Fruit fly (Drosophila melanogaster) whole organism, embryonic: ENCODE results near the gene CG43230.
A peak's percentile ranks its signal among the peaks of the same experiment; 100 is the strongest.

Experiments
- ATbp ChIP-seq: fragments of 200-800 bp; sonication (Bioruptor generic); optimal IDR thresholded peaks from 2 replicates; lab custom pipeline; 2017; ENCODE audit warnings: missing biosample characterization, mild to moderate bottlenecking, missing genetic modification characterization, missing genetic modification reagents
- Asciz ChIP-seq: fragments of 200-800 bp; sonication (Bioruptor generic); optimal IDR thresholded peaks from 2 replicates; lab custom pipeline; 2017; ENCODE audit warnings: missing biosample characterization, mild to moderate bottlenecking, missing genetic modification characterization, missing genetic modification reagents
- Atf3 ChIP-seq: fragments of 200-800 bp; sonication (Bioruptor generic); optimal IDR thresholded peaks from 3 replicates; lab custom pipeline; 2016; ENCODE audit warnings: missing biosample characterization, missing genetic modification characterization
- Awh ChIP-seq: fragments of 200-800 bp; sonication (Bioruptor generic); IDR thresholded peaks from 2 replicates; pipeline ENCODE4, ENCODE4 v1.3.6; 2022; ENCODE audit warnings: missing biosample characterization, missing genetic modification characterization
- B-H2 ChIP-seq: fragments of 200-800 bp; sonication (Bioruptor generic); optimal IDR thresholded peaks from 2 replicates; lab custom pipeline; 2018; ENCODE audit warnings: missing biosample characterization, mild to moderate bottlenecking, missing genetic modification characterization
- CG10979 ChIP-seq: fragments of 200-800 bp; sonication (Bioruptor generic); optimal IDR thresholded peaks from 2 replicates; lab custom pipeline; 2018; ENCODE audit warnings: missing biosample characterization, mild to moderate bottlenecking, missing genetic modification characterization, moderate library complexity
- CG11695 ChIP-seq: fragments of 200-800 bp; sonication (Bioruptor generic); IDR thresholded peaks from 3 replicates; pipeline ENCODE4 v1.3.6; 2022; ENCODE audit warnings: missing biosample characterization, missing genetic modification characterization
- CG12942 ChIP-seq: fragments of 200-800 bp; sonication (Bioruptor generic); optimal IDR thresholded peaks from 3 replicates; lab custom pipeline; 2016; ENCODE audit warnings: missing biosample characterization, missing genetic modification characterization
- CG2120 ChIP-seq: fragments of 200-800 bp; sonication (Bioruptor generic); optimal IDR thresholded peaks from 3 replicates; lab custom pipeline; 2016; ENCODE audit warnings: missing biosample characterization, missing genetic modification characterization
- CG31365 ChIP-seq: fragments of 200-800 bp; sonication (Bioruptor generic); optimal IDR thresholded peaks from 2 replicates; lab custom pipeline; 2018; ENCODE audit warnings: missing biosample characterization, mild to moderate bottlenecking, missing genetic modification characterization
- CG34422 ChIP-seq: fragments of 200-800 bp; sonication (Bioruptor generic); IDR thresholded peaks from 3 replicates; pipeline ENCODE4 v1.3.6; 2022; ENCODE audit warnings: missing biosample characterization, missing genetic modification characterization
- CG5953 ChIP-seq: fragments of 200-800 bp; sonication (Bioruptor generic); IDR thresholded peaks from 2 replicates; pipeline ENCODE4 v1.3.6; 2022; ENCODE audit warnings: missing biosample characterization, missing genetic modification characterization
- CG6175 ChIP-seq: fragments of 200-800 bp; sonication (Bioruptor generic); IDR thresholded peaks from 3 replicates; pipeline ENCODE4 v1.3.6; 2022; ENCODE audit warnings: missing biosample characterization, missing genetic modification characterization
- CG6683 ChIP-seq: fragments of 200-800 bp; sonication (Bioruptor generic); optimal IDR thresholded peaks from 2 replicates; lab custom pipeline; 2017; ENCODE audit warnings: missing biosample characterization, mild to moderate bottlenecking, missing genetic modification characterization, missing genetic modification reagents
- CG7357 ChIP-seq: fragments of 200-800 bp; sonication (Bioruptor generic); IDR thresholded peaks from 3 replicates; pipeline ENCODE4 v1.3.6; 2022; ENCODE audit warnings: missing biosample characterization, missing genetic modification characterization
- CG7786 ChIP-seq: fragments of 200-800 bp; sonication (Bioruptor generic); optimal IDR thresholded peaks from 2 replicates; lab custom pipeline; 2016; ENCODE audit warnings: missing biosample characterization, missing genetic modification characterization
- CG7928 ChIP-seq: fragments of 200-800 bp; sonication (Bioruptor generic); optimal IDR thresholded peaks from 2 replicates; lab custom pipeline; 2017; ENCODE audit warnings: missing biosample characterization, mild to moderate bottlenecking, missing genetic modification characterization
- CHES-1-like ChIP-seq: fragments of 200-800 bp; sonication (Bioruptor generic); optimal IDR thresholded peaks from 2 replicates; lab custom pipeline; 2016; ENCODE audit warnings: missing biosample characterization, missing genetic modification characterization
- Dll ChIP-seq: fragments of 200-800 bp; sonication (Bioruptor generic); IDR thresholded peaks from 4 replicates; pipeline ENCODE4 v1.3.6; 2022; ENCODE audit warnings: missing biosample characterization, missing genetic modification characterization; ENCODE audit not compliant: partially characterized antibody
- Ets97D ChIP-seq: fragments of 200-800 bp; sonication (Bioruptor generic); optimal IDR thresholded peaks from 3 replicates; lab custom pipeline; 2016; ENCODE audit warnings: missing biosample characterization, missing genetic modification characterization
- Fer3 ChIP-seq: fragments of 200-800 bp; sonication (Bioruptor generic); optimal IDR thresholded peaks from 2 replicates; lab custom pipeline; 2018; ENCODE audit warnings: missing biosample characterization, mild to moderate bottlenecking, missing genetic modification characterization, moderate library complexity
- Lim3 ChIP-seq: fragments of 200-800 bp; sonication (Bioruptor generic); IDR thresholded peaks from 2 replicates; pipeline ENCODE4 v1.3.6; 2022; ENCODE audit warnings: missing biosample characterization, missing genetic modification characterization
- MTF-1 ChIP-seq: fragments of 200-800 bp; sonication (Bioruptor generic); optimal IDR thresholded peaks from 2 replicates; lab custom pipeline; 2018; ENCODE audit warnings: missing biosample characterization, mild to moderate bottlenecking, missing genetic modification characterization, borderline replicate concordance
- Mrtf ChIP-seq: fragments of 200-800 bp; sonication (Bioruptor generic); IDR thresholded peaks from 3 replicates; pipeline ENCODE4 v1.3.6; 2022; ENCODE audit warnings: missing biosample characterization, missing genetic modification characterization
- Scr ChIP-seq: fragments of 200-800 bp; sonication (Bioruptor generic); IDR thresholded peaks from 2 replicates; pipeline ENCODE4 v1.3.6; 2022; ENCODE audit warnings: missing biosample characterization, missing genetic modification characterization; ENCODE audit not compliant: partially characterized antibody
- Spps ChIP-seq: fragments of 200-800 bp; sonication (Bioruptor generic); optimal IDR thresholded peaks from 2 replicates; lab custom pipeline; 2018; ENCODE audit warnings: missing biosample characterization, mild to moderate bottlenecking, missing genetic modification characterization
- Usf ChIP-seq: fragments of 200-800 bp; sonication (Bioruptor generic); optimal IDR thresholded peaks from 2 replicates; lab custom pipeline; 2017; ENCODE audit warnings: missing genotype, missing biosample characterization, missing genetic modification characterization
- bbx ChIP-seq: fragments of 200-800 bp; sonication (Bioruptor generic); IDR thresholded peaks from 2 replicates; pipeline ENCODE4 v1.3.6; 2022; ENCODE audit warnings: missing biosample characterization, missing genetic modification characterization; ENCODE audit not compliant: partially characterized antibody
- cg ChIP-seq: fragments of 200-800 bp; sonication (Bioruptor generic); optimal IDR thresholded peaks from 3 replicates; lab custom pipeline; 2019; ENCODE audit warnings: missing biosample characterization, mild to moderate bottlenecking, missing genetic modification characterization, moderate library complexity
- chn ChIP-seq: fragments of 200-800 bp; sonication (Bioruptor generic); optimal IDR thresholded peaks from 2 replicates; lab custom pipeline; 2016; ENCODE audit warnings: missing biosample characterization, missing genetic modification characterization
- corto ChIP-seq: fragments of 200-800 bp; sonication (Bioruptor generic); optimal IDR thresholded peaks from 2 replicates; lab custom pipeline; 2016; ENCODE audit warnings: missing biosample characterization, mild to moderate bottlenecking, missing genetic modification characterization, moderate library complexity
- ftz-f1 ChIP-seq: fragments of 200-800 bp; sonication (Bioruptor generic); optimal IDR thresholded peaks from 2 replicates; lab custom pipeline; 2016; ENCODE audit warnings: missing biosample characterization, missing genetic modification characterization
- gsb ChIP-seq: fragments of 200-800 bp; sonication (Bioruptor generic); IDR thresholded peaks from 2 replicates; pipeline ENCODE4 v1.3.6; 2022; ENCODE audit warnings: missing biosample characterization, missing genetic modification characterization
- hbn ChIP-seq: fragments of 200-800 bp; sonication (Bioruptor generic); IDR thresholded peaks from 2 replicates; pipeline ENCODE4 v1.3.6; 2022; ENCODE audit warnings: missing biosample characterization, missing genetic modification characterization; ENCODE audit not compliant: partially characterized antibody
- inv ChIP-seq: fragments of 200-800 bp; sonication (Bioruptor generic); IDR thresholded peaks from 2 replicates; pipeline ENCODE4 v1.3.6; 2022; ENCODE audit warnings: missing biosample characterization, missing genetic modification characterization; ENCODE audit not compliant: partially characterized antibody
- ken ChIP-seq: fragments of 200-800 bp; sonication (Bioruptor generic); IDR thresholded peaks from 3 replicates; pipeline ENCODE4 v1.3.6; 2022; ENCODE audit warnings: missing biosample characterization, missing genetic modification characterization
- kni ChIP-seq: fragments of 200-800 bp; sonication (Bioruptor generic); optimal IDR thresholded peaks from 3 replicates; lab custom pipeline; 2017; ENCODE audit warnings: mild to moderate bottlenecking, missing biosample characterization, missing genetic modification reagents, missing genetic modification characterization
- onecut ChIP-seq: fragments of 200-800 bp; sonication (Bioruptor generic); IDR thresholded peaks from 2 replicates; pipeline ENCODE4 v1.3.6; 2022; ENCODE audit warnings: missing biosample characterization, missing genetic modification characterization
- repo ChIP-seq: fragments of 200-800 bp; sonication (Bioruptor generic); optimal IDR thresholded peaks from 2 replicates; lab custom pipeline; 2016; ENCODE audit warnings: missing biosample characterization, missing genetic modification characterization
- rib ChIP-seq: fragments of 200-800 bp; sonication (Bioruptor generic); IDR thresholded peaks from 2 replicates; pipeline ENCODE4 v1.3.6; 2022; ENCODE audit warnings: missing biosample characterization, missing genetic modification characterization
- slou ChIP-seq: fragments of 200-800 bp; sonication (Bioruptor generic); optimal IDR thresholded peaks from 3 replicates; lab custom pipeline; 2016; ENCODE audit warnings: missing biosample characterization, missing genetic modification characterization
- so ChIP-seq: fragments of 200-800 bp; sonication (Bioruptor generic); IDR thresholded peaks from 3 replicates; pipeline ENCODE4 v1.3.6; 2022; ENCODE audit warnings: missing biosample characterization, missing genetic modification characterization
- stc ChIP-seq: fragments of 200-800 bp; sonication (Bioruptor generic); IDR thresholded peaks from 2 replicates; pipeline ENCODE4 v1.3.6; 2022; ENCODE audit warnings: missing biosample characterization, missing genetic modification characterization
- tna ChIP-seq: fragments of 200-800 bp; sonication (Bioruptor generic); IDR thresholded peaks from 2 replicates; pipeline ENCODE4 v1.3.6; 2022; ENCODE audit warnings: missing biosample characterization, missing genetic modification characterization; ENCODE audit not compliant: partially characterized antibody
- unc-4 ChIP-seq: fragments of 200-800 bp; sonication (Bioruptor generic); IDR thresholded peaks from 2 replicates; pipeline ENCODE4 v1.3.6; 2022; ENCODE audit warnings: missing biosample characterization, missing genetic modification characterization; ENCODE audit not compliant: partially characterized antibody
- z ChIP-seq: fragments of 200-800 bp; sonication (Bioruptor generic); IDR thresholded peaks from 3 replicates; pipeline ENCODE4 v1.3.6; 2022; ENCODE audit warnings: missing biosample characterization, missing genetic modification characterization
- zen2 ChIP-seq: fragments of 200-800 bp; sonication (Bioruptor generic); IDR thresholded peaks from 3 replicates; pipeline ENCODE4 v1.3.6; 2022; ENCODE audit warnings: missing biosample characterization, missing genetic modification characterization; ENCODE audit not compliant: partially characterized antibody
- zf30C ChIP-seq: fragments of 200-800 bp; sonication (Bioruptor generic); optimal IDR thresholded peaks from 3 replicates; lab custom pipeline; 2018; ENCODE audit warnings: missing biosample characterization, mild to moderate bottlenecking, missing genetic modification characterization
- zfh1 ChIP-seq: fragments of 200-800 bp; sonication (Bioruptor generic); IDR thresholded peaks from 3 replicates; pipeline ENCODE4 v1.3.6; 2022; ENCODE audit warnings: missing biosample characterization, missing genetic modification characterization

The CG43230 gene

DNA sequence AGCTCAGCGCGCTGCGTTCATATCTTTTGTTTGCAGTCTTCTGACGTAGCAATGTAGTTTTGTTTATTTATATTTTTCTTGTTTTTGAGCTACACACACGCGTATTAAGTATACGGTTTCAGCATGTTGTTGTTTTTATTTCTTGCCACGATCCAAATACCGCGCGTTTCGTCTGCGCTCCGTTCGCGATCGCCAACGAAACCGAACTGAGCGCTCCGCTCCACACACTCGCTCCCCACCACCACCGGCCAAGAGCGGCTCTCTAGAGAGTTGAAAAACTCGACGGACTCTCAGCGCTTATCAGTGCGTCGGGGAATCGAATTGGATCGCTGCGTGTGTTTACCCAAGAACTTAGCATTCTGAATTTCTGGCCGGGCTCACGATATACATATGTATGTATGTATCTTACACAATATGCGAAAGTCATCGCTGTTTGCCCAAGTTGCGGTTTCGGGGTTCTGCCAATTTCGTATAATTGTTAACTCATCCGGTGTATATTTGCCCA, 49.5 kb downstream of the CG43230 start, which contains the start of gene yuri (continued):
- TF ChIP-seq Lim3 (GFP tag; lab: Robert Waterston, UW) (no peak), inv (GFP tag; lab: Robert Waterston, UW) (0 out of 2 replicates have a peak, but pooled peaks have one; percentile 22), CG10979 (tag; lab: Kevin White, UChicago) (peak; percentile 26), cg (GFP tag; lab: Kevin White, UChicago) (peak; percentile 61), CG11695 (peak; percentile 35; the same call in 1 of the 3 replicates), bbx (GFP tag; lab: Robert Waterston, UW) (peak; percentile 72), CG5953 (GFP tag; lab: Robert Waterston, UW) (0 out of 2 replicates have a peak, but pooled peaks have one; percentile 40), Spps (tag; lab: Kevin White, UChicago) (peak; percentile 14), gsb (no peak), CG6175 (GFP tag; lab: Robert Waterston, UW) (peak; percentile 27; the same call in 1 of the 3 replicates), CG31365 (peak; percentile 51), stc (peak; percentile 31; the same call in 1 of the 2 replicates), Fer3 (tag; lab: Kevin White, UChicago) (no peak), ATbp (peak; percentile 45), CG34422 (peak; percentile 73; the same call in 1 of the 3 replicates), CHES-1-like (GFP tag; lab: Kevin White, UChicago) (peak; percentile 37), Usf (GFP tag; lab: Kevin White, UChicago) (no peak), CG2120 (GFP tag; lab: Kevin White, UChicago) (peak; percentile 19), zen2 (GFP tag; lab: Robert Waterston, UW) (0 out of 3 replicates have a peak, but pooled peaks have one; percentile 70), z (GFP tag; lab: Robert Waterston, UW) (peak; percentile 39; the same call in 1 of the 3 replicates), Scr (GFP tag; lab: Robert Waterston, UW) (peak; percentile 36; the same call in 1 of the 2 replicates), rib (GFP tag; lab: Robert Waterston, UW) (peak; percentile 67), Ets97D (GFP tag; lab: Kevin White, UChicago) (peak; percentile 11), CG7786 (GFP tag; lab: Kevin White, UChicago) (peak; percentile 16), corto (no peak), slou (GFP tag; lab: Kevin White, UChicago) (no peak), CG7357 (no peak), zf30C (peak; percentile 10), ftz-f1 (peak; percentile 62), kni (GFP tag; lab: Kevin White, UChicago) (peak; percentile 79), tna (GFP tag; lab: Robert Waterston, UW) (peak; percentile 36; the same call in 1 of the 2 replicates), onecut (peak; percentile 61), Awh (peak; percentile 51; the same call in 1 of the 2 replicates), unc-4 (GFP tag; lab: Robert Waterston, UW) (peak; percentile 54), chn (no peak), Asciz (GFP tag; lab: Kevin White, UChicago) (peak; percentile 47), hbn (GFP tag; lab: Robert Waterston, UW) (no peak), B-H2 (GFP tag; lab: Kevin White, UChicago) (peak; percentile 8), Mrtf (GFP tag; lab: Robert Waterston, UW) (no peak), Atf3 (GFP tag; lab: Kevin White, UChicago) (no peak), MTF-1 (peak; percentile 77), CG7928 (GFP tag; lab: Kevin White, UChicago) (peak; percentile 27), so (peak; percentile 88), Dll (GFP tag; lab: Robert Waterston, UW) (peak; percentile 57; the same call in 2 of the 4 replicates), CG6683 (peak; percentile 34), zfh1 (GFP tag; lab: Robert Waterston, UW) (0 out of 3 replicates have a peak, but pooled peaks have one; percentile 28), ken (GFP tag; lab: Robert Waterston, UW) (peak; percentile 17; the same call in 1 of the 3 replicates), CG12942 (GFP tag; lab: Kevin White, UChicago) (no peak), repo (GFP tag; lab: Kevin White, UChicago) (peak; percentile 18)
